Fruit fly (Drosophila melanogaster) whole organism, embryonic: ENCODE data around the gene CG12118.

Experiments
- Abd-B ChIP-seq: fragments of 200-800 bp; sonication (Bioruptor generic); optimal IDR thresholded peaks from 2 replicates; lab custom pipeline; 2018; ENCODE audit warnings: missing biosample characterization, mild to moderate bottlenecking, missing genetic modification characterization, moderate library complexity
- Atf3 ChIP-seq: fragments of 200-800 bp; sonication (Bioruptor generic); optimal IDR thresholded peaks from 3 replicates; lab custom pipeline; 2016; ENCODE audit warnings: missing biosample characterization, missing genetic modification characterization
- Bdp1 ChIP-seq: fragments of 200-800 bp; sonication (Bioruptor generic); optimal IDR thresholded peaks from 3 replicates; lab custom pipeline; 2016; ENCODE audit warnings: missing biosample characterization, missing genetic modification characterization
- CG10462 ChIP-seq: fragments of 200-800 bp; sonication (Bioruptor generic); optimal IDR thresholded peaks from 2 replicates; lab custom pipeline; 2016; ENCODE audit warnings: missing biosample characterization, missing genetic modification characterization
- CG11456 ChIP-seq: fragments of 200-800 bp; sonication (Bioruptor generic); IDR thresholded peaks from 3 replicates; pipeline ENCODE4 v1.3.6; 2022; ENCODE audit warnings: missing biosample characterization, missing genetic modification characterization
- CG12236 ChIP-seq: fragments of 200-800 bp; sonication (Bioruptor generic); optimal IDR thresholded peaks from 2 replicates; lab custom pipeline; 2016; ENCODE audit warnings: missing biosample characterization, missing genetic modification characterization
- CG12391 ChIP-seq: fragments of 200-800 bp; sonication (Bioruptor generic); optimal IDR thresholded peaks from 3 replicates; lab custom pipeline; 2018; ENCODE audit warnings: missing biosample characterization, mild to moderate bottlenecking, missing genetic modification characterization, moderate library complexity
- CG14050 ChIP-seq: fragments of 200-800 bp; sonication (Bioruptor generic); IDR thresholded peaks from 3 replicates; pipeline ENCODE4 v1.3.6; 2022; ENCODE audit warnings: missing biosample characterization, missing genetic modification characterization
- CG16779 ChIP-seq: fragments of 200-800 bp; sonication (Bioruptor generic); IDR thresholded peaks from 2 replicates; pipeline ENCODE4 v1.3.6; 2022; ENCODE audit warnings: missing biosample characterization, missing genetic modification characterization
- CG18619 ChIP-seq: fragments of 200-800 bp; sonication (Bioruptor generic); optimal IDR thresholded peaks from 3 replicates; lab custom pipeline; 2017; ENCODE audit warnings: missing biosample characterization, mild to moderate bottlenecking, missing genetic modification characterization
- CG2129 ChIP-seq: fragments of 200-800 bp; sonication (Bioruptor generic); IDR thresholded peaks from 2 replicates; pipeline ENCODE4 v1.3.6; 2022; ENCODE audit warnings: missing biosample characterization, missing genetic modification characterization; ENCODE audit not compliant: partially characterized antibody
- CG2875 ChIP-seq: fragments of 200-800 bp; sonication (Bioruptor generic); optimal IDR thresholded peaks from 2 replicates; lab custom pipeline; 2017; ENCODE audit warnings: missing biosample characterization, mild to moderate bottlenecking, missing genetic modification characterization, missing genetic modification reagents
- CG31224 ChIP-seq: fragments of 200-800 bp; sonication (Bioruptor generic); IDR thresholded peaks from 2 replicates; pipeline ENCODE4 v1.3.6; 2022; ENCODE audit warnings: missing biosample characterization, missing genetic modification characterization
- CG34224 ChIP-seq: fragments of 200-800 bp; sonication (Bioruptor generic); IDR thresholded peaks from 3 replicates; pipeline ENCODE4 v1.3.6; 2022; ENCODE audit warnings: missing biosample characterization, missing genetic modification characterization; ENCODE audit not compliant: partially characterized antibody
- CG43689 ChIP-seq: fragments of 200-800 bp; sonication (Bioruptor generic); IDR thresholded peaks from 2 replicates; pipeline ENCODE4 v1.3.6; 2022; ENCODE audit warnings: missing biosample characterization, missing genetic modification characterization
- CG6272 ChIP-seq: fragments of 200-800 bp; sonication (Bioruptor generic); IDR thresholded peaks from 2 replicates; pipeline ENCODE4 v1.3.6; 2022; ENCODE audit warnings: missing biosample characterization, missing genetic modification characterization
- CG7839 ChIP-seq: fragments of 200-800 bp; sonication (Bioruptor generic); optimal IDR thresholded peaks from 3 replicates; lab custom pipeline; 2018; ENCODE audit warnings: missing biosample characterization, mild to moderate bottlenecking, missing genetic modification characterization, moderate library complexity
- CG9437 ChIP-seq: fragments of 200-800 bp; sonication (Bioruptor generic); optimal IDR thresholded peaks from 2 replicates; lab custom pipeline; 2018; ENCODE audit warnings: missing biosample characterization, mild to moderate bottlenecking, missing genetic modification characterization
- CG9876 ChIP-seq: fragments of 200-800 bp; sonication (Bioruptor generic); optimal IDR thresholded peaks from 2 replicates; lab custom pipeline; 2016; ENCODE audit warnings: missing biosample characterization, missing genetic modification characterization
- D19B ChIP-seq: fragments of 200-800 bp; sonication (Bioruptor generic); optimal IDR thresholded peaks from 2 replicates; lab custom pipeline; 2017; ENCODE audit warnings: missing biosample characterization, mild to moderate bottlenecking, missing genetic modification characterization
- Dek ChIP-seq: fragments of 200-800 bp; sonication (Bioruptor generic); optimal IDR thresholded peaks from 3 replicates; lab custom pipeline; 2019; ENCODE audit warnings: missing biosample characterization, mild to moderate bottlenecking, missing genetic modification characterization, moderate library complexity
- Dfd ChIP-seq, 2 experiments: fragments of >200 bp; optimal IDR thresholded peaks; 2 replicates each; lab custom pipeline; 2017; ENCODE audit warnings: missing biosample characterization in 2 of 2, missing genetic modification characterization in 2 of 2
- E2f1 ChIP-seq: fragments of 200-800 bp; sonication (Bioruptor generic); IDR thresholded peaks from 2 replicates; pipeline ENCODE4 v1.3.6; 2022; ENCODE audit warnings: missing biosample characterization, missing genetic modification characterization
- Hr39 ChIP-seq: fragments of >200 bp; optimal IDR thresholded peaks from 2 replicates; lab custom pipeline; 2017
- Jarid2 ChIP-seq: fragments of 200-800 bp; sonication (Bioruptor generic); optimal IDR thresholded peaks from 3 replicates; lab custom pipeline; 2017; ENCODE audit warnings: mild to moderate bottlenecking, missing biosample characterization, missing genetic modification reagents, missing genetic modification characterization
- Max ChIP-seq: fragments of 200-800 bp; sonication (Bioruptor generic); optimal IDR thresholded peaks from 2 replicates; lab custom pipeline; 2016; ENCODE audit warnings: missing biosample characterization, mild to moderate bottlenecking, missing genetic modification characterization
- Poxn ChIP-seq: fragments of 200-800 bp; sonication (Bioruptor generic); IDR thresholded peaks from 2 replicates; pipeline ENCODE4 v1.3.6; 2022; ENCODE audit warnings: missing biosample characterization, missing genetic modification characterization
- Rfx ChIP-seq: fragments of 200-800 bp; sonication (Bioruptor generic); IDR thresholded peaks from 2 replicates; pipeline ENCODE4 v1.3.6; 2022; ENCODE audit warnings: missing biosample characterization, missing genetic modification characterization
- Sry-δ ChIP-seq: fragments of 200-800 bp; sonication (Bioruptor generic); optimal IDR thresholded peaks from 2 replicates; lab custom pipeline; 2016; ENCODE audit warnings: missing biosample characterization, missing genetic modification characterization
- aop ChIP-seq: fragments of 200-800 bp; sonication (Bioruptor generic); IDR thresholded peaks from 2 replicates; pipeline ENCODE4 v1.3.6; 2022; ENCODE audit warnings: missing biosample characterization, missing genetic modification characterization
- ap ChIP-seq: fragments of 200-800 bp; sonication (Bioruptor generic); IDR thresholded peaks from 2 replicates; pipeline ENCODE4 v1.3.6; 2022; ENCODE audit warnings: missing biosample characterization, missing genetic modification characterization
- az2 ChIP-seq: fragments of 200-800 bp; sonication (Bioruptor generic); optimal IDR thresholded peaks from 3 replicates; lab custom pipeline; 2016; ENCODE audit warnings: missing biosample characterization, missing genetic modification characterization
- cato ChIP-seq: fragments of 200-800 bp; sonication (Bioruptor generic); optimal IDR thresholded peaks from 2 replicates; lab custom pipeline; 2016; ENCODE audit warnings: missing biosample characterization, missing genetic modification characterization, borderline replicate concordance
- ems ChIP-seq: fragments of 200-800 bp; sonication (Bioruptor generic); optimal IDR thresholded peaks from 3 replicates; lab custom pipeline; 2016; ENCODE audit warnings: missing biosample characterization, missing genetic modification characterization
- grau ChIP-seq: fragments of 200-800 bp; optimal IDR thresholded peaks from 3 replicates; lab custom pipeline; 2019; ENCODE audit warnings: missing biosample characterization, mild to moderate bottlenecking, missing genetic modification characterization, moderate library complexity
- gsb-n ChIP-seq: fragments of 200-800 bp; sonication (Bioruptor generic); optimal IDR thresholded peaks from 3 replicates; lab custom pipeline; 2018; ENCODE audit warnings: missing biosample characterization, mild to moderate bottlenecking, missing genetic modification characterization
- klu ChIP-seq: fragments of 200-800 bp; sonication (Bioruptor generic); IDR thresholded peaks from 2 replicates; pipeline ENCODE4 v1.3.6; 2022; ENCODE audit warnings: missing biosample characterization, missing genetic modification characterization
- lilli ChIP-seq: fragments of 200-800 bp; sonication (Bioruptor generic); optimal IDR thresholded peaks from 3 replicates; lab custom pipeline; 2016; ENCODE audit warnings: missing biosample characterization, missing genetic modification characterization
- lmd ChIP-seq: fragments of 200-800 bp; sonication (Bioruptor generic); IDR thresholded peaks from 2 replicates; pipeline ENCODE4 v1.3.6; 2022; ENCODE audit warnings: missing biosample characterization, missing genetic modification characterization
- mirr ChIP-seq: fragments of 200-800 bp; sonication (Bioruptor generic); optimal IDR thresholded peaks from 3 replicates; lab custom pipeline; 2018; ENCODE audit warnings: missing biosample characterization, mild to moderate bottlenecking, missing genetic modification characterization
- nom ChIP-seq: fragments of 200-800 bp; sonication (Bioruptor generic); optimal IDR thresholded peaks from 2 replicates; lab custom pipeline; 2017; ENCODE audit warnings: missing biosample characterization, missing genetic modification characterization, mild to moderate bottlenecking, moderate library complexity, missing genetic modification reagents
- p53 ChIP-seq: fragments of 200-800 bp; sonication (Bioruptor generic); optimal IDR thresholded peaks from 2 replicates; lab custom pipeline; 2016; ENCODE audit warnings: missing biosample characterization, missing genetic modification characterization
- pho ChIP-seq: fragments of 200-800 bp; sonication (Bioruptor generic); optimal IDR thresholded peaks from 2 replicates; lab custom pipeline; 2016; ENCODE audit warnings: missing biosample characterization, missing genetic modification characterization
- phol ChIP-seq: fragments of 200-800 bp; sonication (Bioruptor generic); optimal IDR thresholded peaks from 3 replicates; lab custom pipeline; 2018; ENCODE audit warnings: missing biosample characterization, mild to moderate bottlenecking, missing genetic modification characterization, moderate library complexity
- psq ChIP-seq: fragments of 200-800 bp; sonication (Bioruptor generic); optimal IDR thresholded peaks from 2 replicates; lab custom pipeline; 2017; ENCODE audit warnings: missing biosample characterization, missing genetic modification characterization
- salm ChIP-seq: fragments of 200-800 bp; sonication (Bioruptor generic); optimal IDR thresholded peaks from 2 replicates; lab custom pipeline; 2018; ENCODE audit warnings: missing biosample characterization, mild to moderate bottlenecking, missing genetic modification characterization
- sna ChIP-seq: fragments of 200-800 bp; sonication (Bioruptor generic); IDR thresholded peaks from 2 replicates; pipeline ENCODE4 v1.3.6; 2022; ENCODE audit warnings: missing biosample characterization, missing genetic modification characterization; ENCODE audit not compliant: partially characterized antibody
- wdn ChIP-seq: fragments of 200-800 bp; sonication (Bioruptor generic); IDR thresholded peaks from 2 replicates; pipeline ENCODE4 v1.3.6; 2022; ENCODE audit warnings: missing biosample characterization, missing genetic modification characterization
- wor ChIP-seq: fragments of 200-800 bp; sonication (Bioruptor generic); IDR thresholded peaks from 2 replicates; pipeline ENCODE4 v1.3.6; 2022; ENCODE audit warnings: missing biosample characterization, missing genetic modification characterization
- yki ChIP-seq: fragments of >200 bp; optimal IDR thresholded peaks from 3 replicates; lab custom pipeline; 2018
- z ChIP-seq: fragments of 200-800 bp; sonication (Bioruptor generic); IDR thresholded peaks from 3 replicates; pipeline ENCODE4 v1.3.6; 2022; ENCODE audit warnings: missing biosample characterization, missing genetic modification characterization

The CG12118 gene

DNA sequence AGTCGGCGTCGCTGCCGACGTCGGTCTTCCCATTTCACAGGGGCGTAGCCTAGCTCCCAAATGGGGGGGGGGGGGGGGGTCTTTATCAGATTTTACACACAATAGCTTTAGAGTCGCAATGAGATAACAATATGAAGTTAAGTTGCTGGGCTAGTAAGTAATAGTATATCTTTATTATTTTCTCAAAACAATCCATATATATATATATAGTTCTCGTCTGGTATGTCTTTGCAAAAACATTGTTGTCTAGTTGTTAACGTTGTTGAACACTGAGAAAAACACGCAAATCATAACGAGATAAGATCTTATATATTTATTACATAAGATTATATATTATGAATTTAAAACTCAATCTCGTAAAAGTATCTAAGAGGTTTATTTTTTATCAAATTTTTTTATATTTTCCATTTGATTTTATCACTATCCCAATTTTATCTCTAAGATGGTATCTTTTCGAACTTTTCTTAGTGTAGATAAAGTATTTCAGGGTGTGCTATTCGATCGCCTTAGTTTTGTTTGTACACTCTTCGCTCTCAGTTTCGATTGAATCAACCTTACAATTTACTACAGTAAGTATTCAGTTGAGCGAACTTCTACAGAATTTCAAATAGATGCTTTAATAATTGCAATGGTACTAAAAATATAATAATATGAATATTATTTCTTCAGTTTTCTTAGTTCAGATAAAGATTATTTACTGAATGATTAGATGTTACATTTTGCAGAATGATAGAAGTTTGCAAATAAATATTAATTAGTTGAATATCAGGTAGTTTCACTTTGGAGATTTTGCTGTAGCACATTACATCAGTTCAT, 5.9 kb upstream of the CG12118 start (continued):
- TF ChIP-seq salm (tag; lab: Kevin White, UChicago) (peak; percentile 10), E2f1 (GFP tag; lab: Robert Waterston, UW) (peak; percentile 85), ap (GFP tag; lab: Robert Waterston, UW) (peak; percentile 46), wdn (GFP tag; lab: Robert Waterston, UW) (peak; percentile 92), pho (no peak), gsb-n (tag; lab: Kevin White, UChicago) (no peak), CG43689 (GFP tag; lab: Robert Waterston, UW) (peak; percentile 53; the same call in 1 of the 2 replicates), CG12391 (tag; lab: Kevin White, UChicago) (peak; percentile 76), CG9876 (no peak), cato (GFP tag; lab: Kevin White, UChicago) (no peak), CG12236 (GFP tag; lab: Kevin White, UChicago) (no peak), mirr (GFP tag; lab: Kevin White, UChicago) (peak; percentile 77), nom (GFP tag; lab: Kevin White, UChicago) (no peak), ems (GFP tag; lab: Kevin White, UChicago) (no peak), CG11456 (GFP tag; lab: Robert Waterston, UW) (peak; percentile 97), Jarid2 (peak; percentile 47), phol (tag; lab: Kevin White, UChicago) (peak; percentile 52), CG2129 (no peak), Sry-δ (GFP tag; lab: Kevin White, UChicago) (no peak), CG31224 (GFP tag; lab: Robert Waterston, UW) (peak; percentile 89), CG14050 (GFP tag; lab: Robert Waterston, UW) (peak; percentile 66), lmd (GFP tag; lab: Robert Waterston, UW) (peak; percentile 80; the same call in 1 of the 2 replicates), Hr39 (no peak), Dek (tag; lab: Kevin White, UChicago) (peak; percentile 82), CG9437 (GFP tag; lab: Kevin White, UChicago) (peak; percentile 51), CG10462 (GFP tag; lab: Kevin White, UChicago) (no peak), CG6272 (GFP tag; lab: Robert Waterston, UW) (peak; percentile 72; the same call in 1 of the 2 replicates), CG34224 (GFP tag; lab: Robert Waterston, UW) (no peak), Dfd (GFP tag; optimal IDR thresholded peaks at IDR 0.05; lab: Kevin White, UChicago) (no peak), Atf3 (no peak), Rfx (peak; percentile 98), az2 (GFP tag; lab: Kevin White, UChicago) (no peak), aop (GFP tag; lab: Robert Waterston, UW) (no peak), Abd-B (GFP tag; lab: Kevin White, UChicago) (peak; percentile 66), Bdp1 (GFP tag; lab: Kevin White, UChicago) (peak; percentile 31), psq (no peak), klu (peak; percentile 60; the same call in 1 of the 2 replicates), grau (tag; lab: Kevin White, UChicago) (peak; percentile 97), wor (GFP tag; lab: Robert Waterston, UW) (no peak), Max (GFP tag; lab: Kevin White, UChicago) (no peak), D19B (GFP tag; lab: Kevin White, UChicago) (peak; percentile 73), Poxn (peak; percentile 65; the same call in 1 of the 2 replicates), z (GFP tag; lab: Robert Waterston, UW) (no peak), lilli (GFP tag; lab: Kevin White, UChicago) (peak; percentile 23), CG16779 (GFP tag; lab: Robert Waterston, UW) (peak; percentile 92), p53 (no peak), sna (GFP tag; lab: Robert Waterston, UW) (no peak), yki (no peak), CG18619 (GFP tag; lab: Kevin White, UChicago) (peak; percentile 71), CG7839 (peak; percentile 81), CG2875 (no peak)
